Fruit fly (Drosophila melanogaster) S2 (cell line): ENCODE data around the gene mRpL17.

Experiments used
- CG8478 ChIP-seq: fragments of >200 bp; optimal IDR thresholded peaks from 2 replicates; lab custom pipeline; 2018
- CTCF ChIP-seq, 2 experiments: fragments of >200 bp; optimal IDR thresholded peaks; 2 replicates each; lab custom pipeline; 2018

mRpL17 gene

DNA sequence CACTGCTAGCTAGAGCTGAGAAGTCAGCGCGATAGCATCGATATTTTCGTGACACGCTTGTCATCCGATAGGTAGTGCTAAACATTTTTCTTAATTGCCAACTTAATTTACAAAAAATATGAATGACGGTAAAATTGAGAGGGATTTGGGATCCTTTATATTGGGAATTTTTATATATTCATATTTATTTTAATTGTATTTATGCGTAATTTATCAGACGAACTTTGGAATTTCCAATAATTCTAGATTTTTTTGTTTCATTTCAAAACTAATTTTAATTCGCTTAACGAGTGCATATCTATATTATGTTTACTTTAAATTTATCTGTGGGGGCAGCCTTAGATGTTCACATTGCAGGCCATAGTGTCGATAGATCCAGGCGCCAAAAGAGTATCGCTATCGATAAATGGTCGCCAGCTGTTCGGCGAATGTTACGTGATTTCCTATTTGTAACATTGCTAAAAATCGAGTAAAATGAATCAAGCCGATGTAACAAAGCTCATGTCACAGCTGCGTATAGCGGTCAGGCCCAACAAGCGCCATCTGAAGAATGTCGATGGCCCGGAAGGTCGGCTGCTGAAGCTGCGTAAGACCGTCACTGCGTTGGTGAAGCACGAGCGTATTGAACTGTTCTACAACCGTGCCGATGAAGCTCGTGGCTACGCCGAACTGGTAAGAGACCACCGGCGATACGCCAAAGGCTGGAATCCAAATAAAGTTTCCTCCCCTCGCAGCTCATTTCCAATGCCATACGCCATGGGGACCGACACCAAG, at the start of gene mRpL17, which contains the start of gene Tudor-SN:
Gene mRpL17, plus strand, starts transcription at position 402 of the 774 bp plus-strand sequence.
Gene Tudor-SN, minus strand, starts transcription at position 3 of the 774 bp plus-strand sequence.
- TF ChIP-seq CG8478 (lab: Kevin White, UChicago) (no peak), CTCF (optimal IDR thresholded peaks at IDR 0.05; lab: Kevin White, UChicago) (peak in 1 of 2 experiments; percentile 5)

DNA sequence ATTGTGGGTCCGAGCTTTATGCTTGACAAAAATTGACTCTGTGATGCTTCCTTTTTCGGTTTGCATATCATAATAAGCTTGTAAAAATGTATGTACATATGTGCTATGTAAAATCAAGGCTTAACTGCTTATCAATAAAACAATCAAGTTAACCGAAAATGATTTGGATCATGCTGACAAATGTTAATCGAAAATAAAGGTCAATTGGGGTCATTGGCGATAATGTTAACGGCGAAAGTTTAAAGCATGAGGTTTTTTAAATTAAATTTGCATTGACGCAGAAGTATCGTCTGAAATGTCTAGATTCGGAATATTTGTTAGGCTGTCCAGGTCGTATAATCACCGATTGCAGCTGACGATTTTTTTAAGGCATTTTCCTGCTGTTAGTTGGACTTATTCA, 48.3 kb upstream of the mRpL17 start, which contains the start of gene Kaz1-ORFB:
Gene Kaz1-ORFB, plus strand, starts transcription at position 301 of the 400 bp plus-strand sequence.
- TF ChIP-seq CG8478 (lab: Kevin White, UChicago), result no peak
- TF ChIP-seq CTCF (optimal IDR thresholded peaks at IDR 0.05; lab: Kevin White, UChicago), result no peak

DNA sequence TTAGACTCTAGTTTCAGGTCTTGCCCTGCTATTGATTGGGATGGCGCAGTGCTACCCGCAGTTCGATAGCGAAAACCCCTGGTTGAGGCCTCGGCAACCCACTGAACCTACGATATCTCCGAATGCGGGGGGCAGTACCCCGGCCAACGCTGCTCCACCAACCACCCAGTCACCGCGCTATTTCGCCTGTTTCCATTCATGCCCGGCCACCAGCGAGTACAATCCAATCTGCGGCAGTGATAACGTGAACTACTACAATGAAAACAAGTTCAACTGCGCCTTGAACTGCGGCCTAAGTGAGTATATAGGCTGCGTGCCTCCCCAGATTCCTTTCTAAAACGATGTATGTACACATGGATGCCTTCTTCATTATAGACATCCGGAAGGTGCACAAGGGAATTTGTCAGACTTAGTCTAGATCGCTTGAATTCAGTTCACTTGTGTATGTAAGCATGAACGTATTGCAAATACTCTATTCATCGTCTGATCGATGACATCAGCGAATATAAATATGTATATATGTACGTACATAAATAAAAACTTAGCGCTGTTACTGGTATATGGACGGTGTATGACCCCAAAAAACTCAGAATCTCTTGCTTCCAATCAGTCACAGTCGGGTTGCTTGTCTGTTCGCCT, 47.0 kb upstream of the mRpL17 start, which contains the start of gene CG13877:
Gene CG13877, plus strand, starts transcription at position 589 of the 639 bp plus-strand sequence.
- no peak for TF ChIP-seq CTCF (optimal IDR thresholded peaks at IDR 0.05; lab: Kevin White, UChicago)
- no peak for TF ChIP-seq CG8478 (lab: Kevin White, UChicago)

DNA sequence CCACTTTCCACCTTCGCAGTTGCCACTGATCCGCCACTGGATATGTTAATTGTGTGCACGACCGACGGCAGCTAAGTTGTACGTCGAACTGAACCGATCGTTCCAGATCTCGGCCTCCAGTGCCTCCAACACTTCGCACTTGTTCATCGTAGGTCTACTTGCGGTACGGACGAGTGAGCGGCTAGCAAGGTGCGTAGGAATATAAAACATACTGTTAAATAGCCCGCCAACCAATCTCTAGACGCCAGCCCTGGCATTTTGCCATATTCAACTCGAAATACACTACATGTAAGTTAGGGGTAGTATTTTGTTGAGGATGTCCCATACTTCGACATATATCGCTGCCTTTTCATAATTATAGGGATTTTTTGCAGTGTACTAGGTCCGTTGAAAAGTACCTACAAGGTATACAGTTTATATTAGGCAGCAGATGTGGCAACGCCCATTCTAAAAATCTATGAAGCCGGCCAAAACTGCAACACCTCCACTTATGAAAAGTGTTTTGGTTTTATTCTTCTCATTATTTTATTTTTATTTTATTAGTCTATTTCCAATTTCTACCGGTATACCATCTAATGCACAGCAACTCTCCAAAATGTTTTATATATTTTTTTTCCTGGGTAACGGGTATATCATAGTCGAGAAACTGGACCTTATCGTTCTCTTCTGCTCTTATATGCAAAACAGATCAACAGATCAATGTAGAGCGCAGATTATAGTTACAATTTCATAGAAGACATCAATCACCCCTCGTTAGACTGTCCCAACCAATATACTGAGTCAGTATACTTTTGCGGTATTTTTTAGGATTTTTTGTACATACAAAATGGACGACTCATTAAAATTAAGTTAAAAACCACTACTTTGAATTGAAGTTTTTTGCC, 41.3 kb upstream of the mRpL17 start, which contains the start of the genes pyx and CG33229:
Gene pyx, minus strand, starts transcription at position 51 of the 884 bp plus-strand sequence.
Gene CG33229, plus strand, starts transcription at position 834 of the 884 bp plus-strand sequence.
- TF ChIP-seq CTCF (optimal IDR thresholded peaks at IDR 0.05; lab: Kevin White, UChicago) (no peak), CG8478 (lab: Kevin White, UChicago) (no peak)

DNA sequence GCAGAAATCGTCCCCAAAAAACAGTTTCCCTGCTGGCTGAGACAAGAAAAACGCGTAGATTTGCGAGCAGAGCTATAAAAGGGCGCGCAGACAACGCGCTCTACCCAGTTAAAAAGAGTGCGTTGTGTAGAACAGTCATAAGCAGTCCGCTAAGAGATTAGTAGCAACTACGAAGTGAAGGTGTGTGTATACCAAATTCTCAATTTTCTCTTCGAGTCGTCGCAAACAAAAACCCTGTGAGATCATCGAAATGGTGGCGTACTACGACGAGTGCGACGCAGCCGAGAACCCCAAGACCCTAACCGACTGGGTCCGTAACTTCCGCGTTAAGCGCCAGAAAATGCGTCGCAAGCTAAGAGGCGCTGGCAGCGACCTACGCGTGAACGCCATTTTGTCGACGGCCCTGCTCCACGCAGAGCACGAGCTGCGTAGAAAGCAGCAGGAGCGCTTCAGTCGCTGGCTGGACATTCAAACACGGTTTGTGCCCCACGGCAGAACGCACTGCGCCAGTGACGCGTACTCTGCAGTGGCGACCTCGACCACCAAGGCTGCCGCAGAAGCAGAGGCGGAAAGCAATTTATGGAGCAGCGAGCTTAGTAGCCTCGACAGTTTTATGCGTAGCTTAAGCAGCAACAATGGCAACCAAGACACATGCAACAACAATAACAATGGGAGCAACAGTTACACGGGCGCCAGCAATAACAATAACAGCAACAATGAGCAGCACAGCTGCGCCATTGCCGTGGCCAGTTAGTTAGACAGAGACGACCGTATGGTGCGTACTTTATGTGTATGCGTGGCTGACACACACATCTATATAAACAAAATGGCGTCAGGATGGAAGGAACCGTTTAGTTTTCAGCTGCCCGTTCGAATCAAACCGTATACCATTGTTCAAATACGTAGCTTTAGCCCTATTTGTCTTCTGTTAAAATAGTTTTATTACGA, 40.3 kb upstream of the mRpL17 start:
- no peak for TF ChIP-seq CG8478 (lab: Kevin White, UChicago)
- no peak for TF ChIP-seq CTCF (optimal IDR thresholded peaks at IDR 0.05; lab: Kevin White, UChicago)

DNA sequence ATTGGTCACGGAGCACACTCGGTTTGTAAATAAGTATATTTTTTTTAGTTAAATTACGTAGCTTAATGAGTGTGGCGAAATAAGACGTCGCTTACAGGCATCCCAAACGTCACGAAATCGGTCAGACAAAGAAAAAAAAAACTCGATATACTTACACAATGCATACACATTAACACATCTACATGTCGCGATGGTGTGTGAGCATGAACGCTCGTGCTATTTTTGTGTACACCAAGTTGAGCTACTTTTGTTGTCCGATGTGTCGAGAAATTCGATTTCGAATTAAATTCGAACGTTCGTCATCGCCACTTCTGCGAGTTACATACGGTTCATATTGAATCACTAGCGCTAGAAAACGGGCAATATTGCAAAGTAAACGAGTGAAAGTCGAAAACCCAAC, 39.5 kb upstream of the mRpL17 start:
- TF ChIP-seq CG8478 (lab: Kevin White, UChicago) (no peak), CTCF (optimal IDR thresholded peaks at IDR 0.05; lab: Kevin White, UChicago) (no peak)

DNA sequence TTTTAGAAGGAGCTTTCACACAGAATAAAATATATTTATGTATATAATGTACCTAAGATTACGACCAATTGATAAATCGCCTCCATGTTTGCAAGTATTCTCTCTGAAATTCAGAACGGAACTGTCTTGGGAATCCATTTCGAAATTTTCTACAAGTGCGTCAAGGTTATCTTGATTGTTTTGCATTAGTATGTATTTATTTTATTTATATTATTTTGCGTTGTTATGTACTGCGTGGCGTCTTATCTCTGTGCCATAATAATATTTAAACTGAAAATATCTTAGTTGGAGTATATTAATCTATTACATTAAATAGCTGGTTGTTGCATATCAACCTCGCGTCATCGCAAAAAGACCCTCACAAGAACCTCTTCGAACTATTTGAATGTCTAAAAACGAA, 33.1 kb upstream of the mRpL17 start, which contains the start of gene CG42846:
Gene CG42846, minus strand, starts transcription at position 101 of the 400 bp plus-strand sequence.
- no peak for TF ChIP-seq CTCF (optimal IDR thresholded peaks at IDR 0.05; lab: Kevin White, UChicago)
- no peak for TF ChIP-seq CG8478 (lab: Kevin White, UChicago)

DNA sequence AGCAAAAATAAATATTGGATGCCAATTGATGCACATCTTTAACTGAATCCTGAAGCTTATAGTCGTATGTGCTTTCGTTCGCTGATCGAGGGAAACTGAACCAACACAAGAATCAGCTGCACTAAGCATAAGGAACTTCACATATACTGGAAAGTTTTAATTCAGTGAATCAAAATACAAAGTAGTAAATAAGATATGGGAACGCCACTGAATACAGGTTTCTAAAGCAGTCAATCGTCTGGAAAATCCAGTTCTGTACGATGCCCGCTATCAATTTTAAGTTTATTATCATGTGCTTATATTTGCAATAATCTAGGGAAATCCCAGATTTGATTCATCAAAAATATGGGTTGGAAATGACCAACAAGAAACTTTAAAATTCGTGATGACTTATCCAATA, 32.3 kb upstream of the mRpL17 start, which contains the start of gene CG34454:
Gene CG34454, minus strand, starts transcription at position 84 of the 400 bp plus-strand sequence.
- TF ChIP-seq CTCF (optimal IDR thresholded peaks at IDR 0.05; lab: Kevin White, UChicago), result no peak
- no peak for TF ChIP-seq CG8478 (lab: Kevin White, UChicago)

DNA sequence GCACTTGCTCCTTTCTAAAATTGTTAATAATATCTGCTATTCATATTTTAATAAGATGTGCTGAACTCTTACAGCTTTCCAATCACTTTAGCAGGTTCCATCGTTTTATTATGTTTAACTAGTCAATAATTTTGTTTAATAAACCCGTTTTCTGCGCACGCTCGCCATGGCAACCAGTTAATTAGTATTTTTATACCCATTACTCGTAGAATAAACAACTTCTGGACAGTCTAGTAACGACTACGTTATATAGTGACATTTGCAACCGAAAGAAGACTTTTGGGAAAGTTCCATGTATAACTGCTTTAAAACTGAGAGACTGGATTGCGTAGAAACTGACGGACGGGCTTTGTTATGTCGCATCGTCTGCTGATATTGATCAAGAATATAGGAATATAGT, 31.3 kb upstream of the mRpL17 start, which contains the start of gene CG34453:
Gene CG34453, minus strand, starts transcription at position 101 of the 400 bp plus-strand sequence.
- TF ChIP-seq CG8478 (lab: Kevin White, UChicago), result no peak

DNA sequence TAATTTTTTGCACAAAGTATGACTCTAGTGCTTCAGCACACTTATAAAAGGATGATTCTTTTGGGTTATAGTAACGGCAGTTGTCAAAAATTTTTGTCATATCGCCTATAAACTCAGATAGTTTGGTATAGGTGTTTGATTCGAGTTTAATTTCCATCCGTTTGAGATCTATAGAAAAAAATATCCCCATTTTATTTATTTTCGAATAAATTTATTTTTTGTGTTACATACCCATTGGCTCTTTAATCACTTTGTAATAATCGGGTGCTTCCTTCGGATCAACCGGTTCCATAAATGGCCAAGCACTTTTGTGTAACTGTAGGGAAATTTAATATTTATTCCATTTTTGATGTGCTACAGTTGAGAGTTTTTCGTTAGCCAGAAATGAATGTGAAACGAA, 30.2 kb upstream of the mRpL17 start:
- no peak for TF ChIP-seq CTCF (optimal IDR thresholded peaks at IDR 0.05; lab: Kevin White, UChicago)
- TF ChIP-seq CG8478 (lab: Kevin White, UChicago), result no peak

DNA sequence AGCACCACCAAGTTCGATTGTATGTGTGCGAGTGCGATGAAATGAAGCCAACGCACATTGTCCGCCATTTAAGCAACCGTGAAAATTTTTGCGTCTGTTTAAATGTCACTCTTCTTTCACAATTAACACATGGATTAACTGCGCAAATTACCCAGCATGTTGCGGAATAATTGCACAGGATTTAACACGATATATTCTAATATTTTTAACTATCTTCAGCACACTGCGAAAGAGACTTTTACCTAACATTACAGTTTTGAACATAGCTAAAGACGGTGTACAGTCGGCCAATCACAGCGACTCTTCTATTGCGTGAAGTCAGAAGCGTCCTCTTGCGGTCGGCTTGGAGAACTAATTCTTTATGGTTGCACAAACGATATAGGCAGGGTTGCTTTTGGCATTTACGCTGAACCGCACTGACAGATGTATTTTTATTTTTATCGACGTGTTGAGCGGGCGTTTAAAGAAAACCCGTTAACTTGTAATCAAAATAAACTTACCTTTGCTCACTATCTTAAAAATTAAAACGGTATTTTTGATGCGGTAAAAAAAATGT, 17.9 kb upstream of the mRpL17 start:
- no peak for TF ChIP-seq CG8478 (lab: Kevin White, UChicago)
- peak; percentile 96 to 97 for TF ChIP-seq CTCF (optimal IDR thresholded peaks at IDR 0.05; lab: Kevin White, UChicago)

DNA sequence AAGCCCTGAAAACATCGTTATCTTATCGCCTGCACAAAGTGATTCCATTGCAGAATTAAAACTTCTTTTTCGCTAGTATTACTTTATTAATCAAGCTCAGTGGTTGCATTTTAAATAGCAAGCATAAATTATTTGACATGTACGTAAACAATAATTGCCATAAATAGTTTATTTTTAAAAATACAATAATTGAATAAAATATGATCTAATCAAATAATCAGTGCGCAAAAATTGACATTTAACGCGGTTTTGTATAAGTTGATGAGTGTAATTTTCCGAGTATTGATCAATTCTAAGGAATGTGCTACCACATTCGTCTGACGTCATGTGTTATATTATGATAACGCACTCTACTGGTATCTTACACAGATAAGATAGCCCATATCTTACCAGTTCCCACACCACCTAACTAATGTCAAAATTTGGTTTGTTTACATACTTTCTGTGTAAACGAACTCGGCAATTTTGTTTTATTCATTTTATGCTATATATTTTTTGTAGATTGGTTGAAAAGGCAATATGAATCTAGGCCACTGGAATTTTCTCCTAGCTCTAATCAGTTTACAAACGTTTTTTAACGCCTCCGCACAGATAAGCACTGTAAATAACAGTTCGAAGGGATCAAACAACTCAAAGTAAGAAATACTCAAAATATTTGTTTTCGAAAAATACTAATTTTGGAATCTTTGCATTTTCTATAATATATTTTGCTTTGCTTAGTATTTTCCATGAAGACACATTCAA, 16.9 kb upstream of the mRpL17 start, which contains the start of gene mthl14:
Gene mthl14, plus strand, starts transcription at position 10 of the 744 bp plus-strand sequence.
- no peak for TF ChIP-seq CTCF (optimal IDR thresholded peaks at IDR 0.05; lab: Kevin White, UChicago)
- no peak for TF ChIP-seq CG8478 (lab: Kevin White, UChicago)
